Worm (Caenorhabditis elegans): ENCODE results near the gene kcc-1.
A peak's percentile ranks its signal among the peaks of the same experiment; 100 is the strongest.

kcc-1 gene

ce11 chrIV:7182818-7183217 is 23.3 kb upstream of the kcc-1 start (continued):
- TF ChIP-seq Y5F2A.4 (GFP tag; optimal IDR thresholded peaks at IDR 0.05) = no peak
- TF ChIP-seq dve-1 (tag; optimal IDR thresholded peaks at IDR 0.05; ENCODE audit: insufficient read depth) = peak; percentile 60
- TF ChIP-seq mep-1 (tag; optimal IDR thresholded peaks at IDR 0.05) = no peak
- TF ChIP-seq hif-1 (tag; optimal IDR thresholded peaks at IDR 0.05) = no peak
- TF ChIP-seq tag-97 (GFP tag; IDR thresholded peaks at IDR 0.05) = no peak
- no peak for TF ChIP-seq spr-1 (tag; optimal IDR thresholded peaks at IDR 0.05)
- TF ChIP-seq spr-3 (GFP tag; optimal IDR thresholded peaks at IDR 0.05) = no peak
- TF ChIP-seq dmd-6 (GFP tag; IDR thresholded peaks at IDR 0.05) = peak; percentile 94
- TF ChIP-seq pqm-1 (tag; optimal IDR thresholded peaks at IDR 0.05) = no peak
- no peak for TF ChIP-seq mxl-3 (GFP tag; optimal IDR thresholded peaks at IDR 0.05)
- no peak for TF ChIP-seq lim-7 (GFP tag; IDR thresholded peaks at IDR 0.05)
- no peak for TF ChIP-seq nhr-6 (tag; optimal IDR thresholded peaks at IDR 0.05)
- TF ChIP-seq mxl-2 (GFP tag; conservative IDR thresholded peaks at IDR 0.05) = no peak
- TF ChIP-seq ztf-11 (tag; optimal IDR thresholded peaks at IDR 0.05) = no peak
- no peak for TF ChIP-seq F49E8.2 (tag; optimal IDR thresholded peaks at IDR 0.05; ENCODE audit: borderline replicate concordance)
- TF ChIP-seq ctbp-1 (GFP tag; IDR thresholded peaks at IDR 0.05) = no peak
- peak in 1 of 2 experiments; percentile 4 for TF ChIP-seq unc-62 (GFP tag; optimal IDR thresholded peaks at IDR 0.05 in 1 of 2)
- no peak for TF ChIP-seq unc-62 (tag; optimal IDR thresholded peaks at IDR 0.05)
- TF ChIP-seq daf-12 (tag; optimal IDR thresholded peaks at IDR 0.05) = no peak
- no peak for TF ChIP-seq aha-1 (tag)
- no peak for TF ChIP-seq gei-8 (GFP tag; optimal IDR thresholded peaks at IDR 0.05)
- no peak for TF ChIP-seq unc-39 (tag; optimal IDR thresholded peaks at IDR 0.05)
- 0 out of 2 replicates have a peak, but pooled peaks have one; percentile 49 for TF ChIP-seq tra-1 (GFP tag; IDR thresholded peaks at IDR 0.05)
- TF ChIP-seq egl-27 (tag; optimal IDR thresholded peaks at IDR 0.05) = no peak
- TF ChIP-seq ZK337.2 (GFP tag; IDR thresholded peaks at IDR 0.05) = no peak
- TF ChIP-seq aly-2 (tag; optimal IDR thresholded peaks at IDR 0.05) = no peak
- TF ChIP-seq dmd-9 (GFP tag; IDR thresholded peaks at IDR 0.05) = no peak
- TF ChIP-seq zfp-2 (tag; optimal IDR thresholded peaks at IDR 0.05) = no peak
- peak in 1 of 2 experiments; percentile 49 for TF ChIP-seq daf-16 (GFP tag; optimal IDR thresholded peaks at IDR 0.05)
- TF ChIP-seq daf-16 (tag; optimal IDR thresholded peaks at IDR 0.05) = peak; percentile 91
- no peak for TF ChIP-seq ceh-44 (GFP tag; IDR thresholded peaks at IDR 0.05)
- no peak for TF ChIP-seq arid-1 (GFP tag; conservative IDR thresholded peaks at IDR 0.05)
- TF ChIP-seq vab-7 (GFP tag; IDR thresholded peaks at IDR 0.05) = no peak
- no peak for TF ChIP-seq lin-39 (tag; optimal IDR thresholded peaks at IDR 0.05)
- TF ChIP-seq D1046.2 (GFP tag; IDR thresholded peaks at IDR 0.05) = no peak
- no peak for TF ChIP-seq unc-130 (GFP tag; optimal IDR thresholded peaks at IDR 0.05)
- TF ChIP-seq hlh-11 (tag; optimal IDR thresholded peaks at IDR 0.05) = peak; percentile 38
- no peak for TF ChIP-seq ces-1 (GFP tag; optimal IDR thresholded peaks at IDR 0.05)
- TF ChIP-seq nhr-102 (tag; optimal IDR thresholded peaks at IDR 0.05) = peak; percentile 52
- no peak for TF ChIP-seq lsy-2 (tag; optimal IDR thresholded peaks at IDR 0.05)
- TF ChIP-seq Y105C5A.15 (GFP tag; IDR thresholded peaks at IDR 0.05) = no peak
- no peak for TF ChIP-seq F37D6.2 (tag; optimal IDR thresholded peaks at IDR 0.05)
- no peak for TF ChIP-seq nhr-28 (tag; optimal IDR thresholded peaks at IDR 0.05)
- no peak for TF ChIP-seq lin-13 (GFP tag; optimal IDR thresholded peaks at IDR 0.05)
- no peak for TF ChIP-seq ztf-7 (tag; optimal IDR thresholded peaks at IDR 0.05)
- no peak for TF ChIP-seq nhr-237 (tag; optimal IDR thresholded peaks at IDR 0.05)
- TF ChIP-seq mes-2 (tag; optimal IDR thresholded peaks at IDR 0.05; ENCODE audit: poor library complexity, severe bottlenecking) = no peak
- no peak for TF ChIP-seq hmg-1.1 (GFP tag; IDR thresholded peaks at IDR 0.05)
- TF ChIP-seq zag-1 (tag; optimal IDR thresholded peaks at IDR 0.05) = no peak
- TF ChIP-seq nhr-76 (tag; optimal IDR thresholded peaks at IDR 0.05) = no peak
- no peak for TF ChIP-seq Y75B8A.6 (GFP tag; IDR thresholded peaks at IDR 0.05)
- no peak for TF ChIP-seq snpc-4 (tag; optimal IDR thresholded peaks at IDR 0.05)
- peak; percentile 40 for TF ChIP-seq T20F7.1 (GFP tag; optimal IDR thresholded peaks at IDR 0.05)
- no peak for TF ChIP-seq fos-1 (tag; optimal IDR thresholded peaks at IDR 0.05)

Measured in whole organism, L4 larva.